Worm (Caenorhabditis elegans) whole organism, young adult: ENCODE measurements around the gene C18E9.9.

Source experiments
- akir-1 ChIP-seq: fragments of 200-800 bp; sonication (Bioruptor generic); optimal IDR thresholded peaks from 2 replicates; lab custom pipeline; 2018; ENCODE audit warnings: mild to moderate bottlenecking, missing genetic modification characterization, moderate library complexity, missing compliant biosample characterization
- bed-2 ChIP-seq: fragments of 200-800 bp; sonication (Bioruptor generic); IDR thresholded peaks from 2 replicates; pipeline ENCODE4 v1.3.6; 2022; ENCODE audit warnings: missing genetic modification reagents, missing genetic modification characterization, missing compliant biosample characterization

- no peak for TF ChIP-seq akir-1 (GFP tag; lab: Kevin White, UChicago)
- no peak for TF ChIP-seq bed-2 (GFP tag; lab: Robert Waterston, UW)
Observed at ce11 chrII:9017628-9018027, 28.3 kb upstream of the C18E9.9 start.
